Worm (Caenorhabditis elegans): ENCODE data around the gene etr-1.
A peak's percentile ranks its signal among the peaks of the same experiment; 100 is the strongest.

etr-1 gene

DNA sequence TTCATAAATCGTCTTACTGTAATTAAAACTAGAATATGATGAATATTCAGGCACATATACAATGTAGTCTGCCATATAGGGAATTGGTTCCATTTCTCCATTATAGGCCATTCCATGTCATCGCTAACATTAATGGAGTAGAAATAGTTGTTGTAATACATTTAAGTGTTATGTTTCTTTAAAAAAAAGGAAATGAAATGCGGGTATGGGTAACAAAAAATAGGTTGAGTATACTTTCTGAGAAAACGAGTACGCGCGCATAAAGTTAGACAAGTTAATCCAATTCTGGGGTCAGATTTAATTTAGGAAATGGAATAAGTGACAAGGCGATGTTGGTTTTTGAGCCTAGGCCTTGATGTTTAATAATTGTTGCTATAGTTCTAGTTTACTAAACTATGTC, 11.5 kb downstream of the etr-1 start, which contains the start of gene T01D1.7:
Gene T01D1.7 (minus strand): TSS at position 101 of the 400 bp plus-strand sequence.
- TF ChIP-seq unc-86 (tag; optimal IDR thresholded peaks at IDR 0.05), result no peak
- TF ChIP-seq ztf-4 (tag; optimal IDR thresholded peaks at IDR 0.05), result no peak
- peak; percentile 16 for TF ChIP-seq nhr-47 (tag; optimal IDR thresholded peaks at IDR 0.05)
- peak; percentile 3 for TF ChIP-seq irx-1 (tag; optimal IDR thresholded peaks at IDR 0.05)
- TF ChIP-seq fkh-10 (GFP tag; optimal IDR thresholded peaks at IDR 0.05), result no peak
- TF ChIP-seq ceh-8 (GFP tag; optimal IDR thresholded peaks at IDR 0.05), result no peak
- peak; percentile 15 for TF ChIP-seq fkh-8 (tag; optimal IDR thresholded peaks at IDR 0.05)
- no peak for TF ChIP-seq nhr-19 (GFP tag; conservative IDR thresholded peaks at IDR 0.05)
- no peak for TF ChIP-seq skn-1 (tag; optimal IDR thresholded peaks at IDR 0.05)
- TF ChIP-seq isw-1 (GFP tag; IDR thresholded peaks at IDR 0.05), result no peak
- no peak for TF ChIP-seq ama-1 (optimal IDR thresholded peaks at IDR 0.05)
- no peak for TF ChIP-seq elt-2 (tag; optimal IDR thresholded peaks at IDR 0.05)
- no peak for TF ChIP-seq elt-3 (tag; optimal IDR thresholded peaks at IDR 0.05)
- TF ChIP-seq fos-1 (tag; optimal IDR thresholded peaks at IDR 0.05), result no peak
- TF ChIP-seq unc-62 (GFP tag; optimal IDR thresholded peaks at IDR 0.05), result no peak
- TF ChIP-seq lin-15B (tag; optimal IDR thresholded peaks at IDR 0.05), result no peak
- TF ChIP-seq nhr-20 (tag; optimal IDR thresholded peaks at IDR 0.05), result no peak
- TF ChIP-seq sox-4 (tag; optimal IDR thresholded peaks at IDR 0.05), result no peak
- TF ChIP-seq efl-1 (optimal IDR thresholded peaks at IDR 0.05), result no peak
- TF ChIP-seq efl-1 (GFP tag; optimal IDR thresholded peaks at IDR 0.05 in 1 of 2), result no peak
- TF ChIP-seq dpl-1 (GFP tag; optimal IDR thresholded peaks at IDR 0.05), result no peak
- no peak for TF ChIP-seq unc-98 (GFP tag; IDR thresholded peaks at IDR 0.05)
- TF ChIP-seq mab-9 (GFP tag; IDR thresholded peaks at IDR 0.05), result no peak
- peak; percentile 40 for TF ChIP-seq nhr-71 (tag; optimal IDR thresholded peaks at IDR 0.05)
- no peak for TF ChIP-seq nhr-12 (tag; optimal IDR thresholded peaks at IDR 0.05)
- TF ChIP-seq zag-1 (tag; optimal IDR thresholded peaks at IDR 0.05), result no peak
- no peak for TF ChIP-seq swsn-7 (tag; optimal IDR thresholded peaks at IDR 0.05)
- no peak for TF ChIP-seq lin-13 (GFP tag; optimal IDR thresholded peaks at IDR 0.05)
- no peak for TF ChIP-seq vab-15 (tag; optimal IDR thresholded peaks at IDR 0.05)
- no peak for TF ChIP-seq efl-3 (GFP tag; optimal IDR thresholded peaks at IDR 0.05)
- no peak for TF ChIP-seq jun-1 (tag; optimal IDR thresholded peaks at IDR 0.05)
- no peak for TF ChIP-seq mef-2 (tag; optimal IDR thresholded peaks at IDR 0.05)
- no peak for TF ChIP-seq ceh-63 (GFP tag; optimal IDR thresholded peaks at IDR 0.05)

- TF ChIP-seq tbx-2 (tag; optimal IDR thresholded peaks at IDR 0.05) (no peak), ceh-82 (tag; optimal IDR thresholded peaks at IDR 0.05) (no peak), aly-2 (tag; optimal IDR thresholded peaks at IDR 0.05) (no peak), elt-3 (tag; optimal IDR thresholded peaks at IDR 0.05) (no peak), ama-1 (optimal IDR thresholded peaks at IDR 0.05) (no peak), mef-2 (tag; optimal IDR thresholded peaks at IDR 0.05) (no peak), ztf-4 (tag; optimal IDR thresholded peaks at IDR 0.05) (no peak)
Observed at ce11 chrII:175868-176267, 13.7 kb downstream of the etr-1 start, which contains the start of gene T01D1.3. T01D1.3 (minus strand) TSS chrII:175968.

DNA sequence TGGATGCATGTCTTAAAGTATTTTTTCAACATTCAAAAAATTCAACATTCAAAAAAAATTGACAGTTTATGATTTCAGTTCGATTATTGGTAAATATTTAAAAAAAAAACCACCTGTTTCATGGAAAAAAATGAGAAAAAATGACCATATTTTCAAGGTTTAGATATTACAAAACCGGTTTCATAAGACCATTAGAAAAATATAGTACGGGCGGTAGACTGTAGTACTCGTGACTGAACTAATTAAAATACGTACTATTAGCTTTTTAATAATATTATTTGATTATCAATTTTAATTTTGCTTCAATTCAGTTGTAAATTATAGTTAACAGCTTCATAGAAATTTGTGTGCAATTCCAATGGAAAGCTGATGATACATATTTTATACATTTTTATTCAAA, 14.4 kb downstream of the etr-1 start:
- TF ChIP-seq tlp-1 (tag; optimal IDR thresholded peaks at IDR 0.05), result no peak
- TF ChIP-seq nhr-85 (tag), result peak; percentile 69
- no peak for TF ChIP-seq vab-15 (tag; optimal IDR thresholded peaks at IDR 0.05)
- TF ChIP-seq nhr-20 (tag; optimal IDR thresholded peaks at IDR 0.05), result peak; percentile 31
- peak; percentile 62 for TF ChIP-seq grh-1 (GFP tag; IDR thresholded peaks at IDR 0.05)
- no peak for TF ChIP-seq C34B4.2 (tag; optimal IDR thresholded peaks at IDR 0.05)
- peak in 1 of 6 experiments; percentile 8 for TF ChIP-seq elt-3 (tag; optimal IDR thresholded peaks at IDR 0.05)
- TF ChIP-seq snu-23 (GFP tag; optimal IDR thresholded peaks at IDR 0.05), result no peak
- no peak for TF ChIP-seq unc-62 (GFP tag; optimal IDR thresholded peaks at IDR 0.05)
- no peak for TF ChIP-seq ces-1 (GFP tag; optimal IDR thresholded peaks at IDR 0.05)
- no peak for TF ChIP-seq pqm-1 (tag; optimal IDR thresholded peaks at IDR 0.05)
- no peak for TF ChIP-seq efl-1 (optimal IDR thresholded peaks at IDR 0.05)
- TF ChIP-seq efl-1 (GFP tag; optimal IDR thresholded peaks at IDR 0.05 in 1 of 2), result no peak
- no peak for TF ChIP-seq hlh-4 (tag; optimal IDR thresholded peaks at IDR 0.05)
- no peak for TF ChIP-seq lir-3 (tag; optimal IDR thresholded peaks at IDR 0.05; ENCODE audit: poor library complexity)
- TF ChIP-seq mdl-1 (tag; optimal IDR thresholded peaks at IDR 0.05), result no peak
- TF ChIP-seq nhr-237 (tag; optimal IDR thresholded peaks at IDR 0.05), result no peak
- no peak for TF ChIP-seq nhr-11 (tag; optimal IDR thresholded peaks at IDR 0.05)
- no peak for TF ChIP-seq ama-1 (optimal IDR thresholded peaks at IDR 0.05)
- TF ChIP-seq lsy-2 (tag; optimal IDR thresholded peaks at IDR 0.05), result no peak
- TF ChIP-seq ztf-4 (tag; optimal IDR thresholded peaks at IDR 0.05), result no peak
- TF ChIP-seq blmp-1 (tag; optimal IDR thresholded peaks at IDR 0.05), result no peak
- no peak for TF ChIP-seq xbp-1 (tag; optimal IDR thresholded peaks at IDR 0.05)
- TF ChIP-seq rnt-1 (tag; optimal IDR thresholded peaks at IDR 0.05), result no peak
- no peak for TF ChIP-seq ceh-63 (GFP tag; optimal IDR thresholded peaks at IDR 0.05)
